Worm (Caenorhabditis elegans) whole organism, L4/young adult: ENCODE data around the gene R05H11.2.

ENCODE experiments used
- W03F9.2 ChIP-seq: fragments of 150-350 bp; optimal IDR thresholded peaks from 2 replicates; lab custom pipeline; 2014; ENCODE audit warnings: missing biosample characterization, missing genetic modification characterization
- dao-5 ChIP-seq: sonication (generic microtip); optimal IDR thresholded peaks from 2 replicates; lab custom pipeline; 2016; ENCODE audit warnings: missing genotype, missing genetic modification characterization, moderate library complexity, missing compliant biosample characterization
- him-1 ChIP-seq: sonication (generic microtip); optimal IDR thresholded peaks from 2 replicates; lab custom pipeline; 2016; ENCODE audit warnings: missing genotype, missing genetic modification reagents, missing genetic modification characterization, missing compliant biosample characterization

Gene R05H11.2

DNA sequence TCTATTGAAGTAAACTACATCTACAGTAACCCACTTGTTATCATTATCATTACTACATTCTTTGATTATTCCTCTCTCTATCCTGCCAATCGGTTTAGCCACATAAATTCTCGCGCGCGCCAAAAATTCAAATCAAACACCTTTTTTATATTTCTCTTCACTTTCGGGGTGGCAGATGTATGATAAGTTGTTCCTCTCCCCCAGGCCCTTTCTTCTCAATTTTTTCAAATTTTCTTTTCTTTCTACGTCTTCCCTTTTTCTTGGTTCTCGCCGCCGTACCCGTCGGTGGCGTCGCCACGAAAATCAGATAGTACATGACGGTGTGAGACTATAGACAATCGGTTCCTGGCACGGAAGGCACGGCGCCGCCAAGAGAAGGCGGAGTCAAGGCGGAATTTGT is at the start of gene R05H11.2:
Gene R05H11.2, plus strand, starts transcription at position 333 of the 400 bp plus-strand sequence.
- TF ChIP-seq him-1 (tag; lab: Kevin White, UChicago) (no peak), W03F9.2 (tag; lab: Kevin White, UChicago) (no peak)

DNA sequence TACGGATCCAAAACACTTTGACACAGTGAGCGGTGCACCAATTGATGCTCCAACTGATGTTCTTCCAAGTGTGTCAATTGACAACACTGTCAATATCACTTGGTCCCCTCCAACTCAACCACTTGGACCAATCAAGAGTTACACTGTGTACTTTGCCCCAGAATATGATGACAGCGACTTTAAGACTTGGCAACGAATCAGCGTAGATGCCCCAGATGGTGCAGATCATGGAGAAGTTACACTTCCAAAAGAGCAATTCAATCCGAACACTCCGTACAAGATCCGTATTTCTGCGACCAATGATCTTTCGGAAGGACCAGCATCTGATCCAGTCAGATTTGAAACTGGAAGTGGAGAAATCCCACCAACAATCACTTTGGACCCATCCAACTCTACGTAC is 45.5 kb upstream of the R05H11.2 start:
- TF ChIP-seq him-1 (tag; lab: Kevin White, UChicago), result no peak
- no peak for TF ChIP-seq dao-5 (tag; lab: Kevin White, UChicago)
- TF ChIP-seq W03F9.2 (tag; lab: Kevin White, UChicago), result no peak

DNA sequence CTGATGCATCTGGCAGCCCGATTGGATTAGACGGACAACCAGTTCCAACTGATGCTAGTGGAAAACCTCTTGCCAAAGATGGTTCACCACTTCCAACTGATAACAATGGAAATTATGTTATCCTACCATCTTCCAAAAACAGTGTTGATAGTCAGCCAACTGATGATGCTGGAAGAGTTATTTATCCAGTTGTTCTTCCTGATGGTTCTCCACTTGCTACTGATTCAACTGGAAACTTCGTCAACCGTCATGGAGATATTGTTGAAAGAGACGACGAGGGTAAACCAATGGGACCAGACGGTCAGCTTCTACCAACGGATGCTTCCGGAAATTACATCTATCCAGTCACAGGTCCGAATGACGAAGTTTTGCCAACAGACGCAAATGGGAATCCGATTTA is 41.3 kb upstream of the R05H11.2 start:
- no peak for TF ChIP-seq W03F9.2 (tag; lab: Kevin White, UChicago)
- TF ChIP-seq dao-5 (tag; lab: Kevin White, UChicago), result no peak
- no peak for TF ChIP-seq him-1 (tag; lab: Kevin White, UChicago)

DNA sequence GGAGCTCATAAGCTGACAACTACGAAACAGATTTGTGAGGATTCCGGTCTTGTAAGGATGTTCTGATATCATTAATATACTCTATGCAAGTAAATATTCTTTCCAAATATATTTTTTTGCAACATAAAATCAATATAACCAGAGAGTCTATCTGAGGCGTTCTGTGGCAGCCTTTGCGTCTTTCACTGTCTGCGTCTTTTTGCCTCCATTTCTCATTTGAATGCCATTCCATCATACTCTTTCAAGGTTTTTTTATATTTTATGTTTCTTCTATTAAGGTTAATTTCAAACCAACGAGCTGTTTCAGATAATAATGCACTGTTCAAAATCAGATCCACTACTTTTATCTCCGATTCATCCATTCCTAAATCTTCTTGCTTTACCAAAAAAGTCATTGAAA is 2.8 kb upstream of the R05H11.2 start, which contains the start of gene R05H11.1:
Gene R05H11.1, plus strand, starts transcription at position 301 of the 400 bp plus-strand sequence.
- no peak for TF ChIP-seq W03F9.2 (tag; lab: Kevin White, UChicago)
- no peak for TF ChIP-seq him-1 (tag; lab: Kevin White, UChicago)
- no peak for TF ChIP-seq dao-5 (tag; lab: Kevin White, UChicago)

DNA sequence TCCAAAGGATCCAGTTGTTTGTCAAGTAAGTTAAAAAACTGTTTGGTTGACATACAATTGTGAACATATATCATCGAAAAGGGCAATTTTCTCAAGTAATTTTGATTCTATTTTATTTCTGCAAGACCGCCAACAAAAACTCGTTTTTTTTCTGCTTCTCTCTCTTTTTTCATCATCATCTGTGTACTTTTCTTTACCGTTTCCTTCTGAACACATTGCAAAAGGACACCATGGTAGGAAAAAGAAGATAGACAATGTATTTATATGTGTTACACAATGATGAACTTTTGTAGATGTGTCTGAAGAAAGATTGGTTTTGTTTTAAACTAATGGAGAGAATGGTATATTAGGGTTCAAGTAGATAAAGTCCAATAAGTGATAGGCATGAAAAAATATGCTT is 809 bp downstream of the R05H11.2 start:
- TF ChIP-seq dao-5 (tag; lab: Kevin White, UChicago) (no peak), W03F9.2 (tag; lab: Kevin White, UChicago) (no peak), him-1 (tag; lab: Kevin White, UChicago) (no peak)

DNA sequence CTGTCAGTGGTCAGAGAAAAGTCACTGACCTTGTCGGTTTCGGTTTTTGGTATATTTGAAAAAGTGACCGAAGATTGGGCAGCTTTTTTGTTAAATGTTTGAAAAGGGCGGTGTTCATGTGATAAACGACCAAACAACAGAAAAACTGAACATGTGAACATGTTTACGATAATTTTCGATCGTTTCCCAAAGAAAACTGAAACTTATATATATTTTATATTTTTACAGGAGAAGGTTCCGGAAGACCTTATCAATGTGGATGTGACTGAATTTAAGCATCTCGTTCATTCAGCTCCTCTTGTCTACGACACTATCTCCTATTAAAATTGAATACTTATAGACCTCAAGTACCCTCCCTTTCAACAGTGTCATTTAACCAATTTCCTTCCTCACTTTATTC is 1.6 kb downstream of the R05H11.2 start:
- TF ChIP-seq W03F9.2 (tag; lab: Kevin White, UChicago) (no peak), dao-5 (tag; lab: Kevin White, UChicago) (no peak), him-1 (tag; lab: Kevin White, UChicago) (no peak)

DNA sequence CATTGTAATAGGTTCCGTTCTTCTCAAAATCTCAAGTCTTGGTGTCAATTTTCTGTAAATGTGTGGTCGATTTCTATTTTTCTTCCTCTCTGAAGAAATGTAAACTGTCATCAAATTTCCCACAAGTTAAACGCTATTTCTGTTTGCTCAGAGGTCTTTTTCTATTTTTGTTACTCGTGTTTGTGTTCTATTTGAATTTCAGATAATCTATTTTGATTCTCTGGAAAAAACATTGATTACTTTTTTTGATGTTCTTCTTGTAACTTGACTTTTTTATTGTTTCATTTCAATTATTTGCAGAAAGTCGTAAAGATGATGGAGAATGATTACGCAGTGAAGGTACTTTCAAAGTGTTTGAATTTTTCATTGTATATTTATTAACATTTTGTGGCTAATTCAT is 4.4 kb downstream of the R05H11.2 start, which contains the start of gene lim-8:
Gene lim-8, plus strand, starts transcription at position 301 of the 400 bp plus-strand sequence.
- TF ChIP-seq W03F9.2 (tag; lab: Kevin White, UChicago) (no peak), dao-5 (tag; lab: Kevin White, UChicago) (no peak), him-1 (tag; lab: Kevin White, UChicago) (no peak)

DNA sequence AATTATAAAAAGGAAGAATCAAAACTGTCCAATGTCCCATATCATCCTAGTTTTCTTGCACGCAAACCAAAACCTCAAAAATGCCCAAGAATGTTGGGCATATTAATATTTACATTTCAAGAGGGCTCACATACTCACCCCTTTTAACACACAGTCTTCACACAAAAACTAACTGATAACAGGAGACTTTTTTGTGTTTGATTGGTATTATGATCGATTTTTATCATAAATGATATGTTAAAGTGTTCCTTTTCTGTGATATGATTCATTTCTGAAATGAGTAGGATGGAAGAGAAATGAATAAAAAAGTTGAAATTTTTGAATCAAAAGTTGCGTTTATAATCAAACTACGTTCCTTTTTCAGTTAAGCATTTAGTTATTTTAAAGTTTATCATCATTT is 5.0 kb downstream of the R05H11.2 start:
- TF ChIP-seq W03F9.2 (tag; lab: Kevin White, UChicago), result no peak
- no peak for TF ChIP-seq him-1 (tag; lab: Kevin White, UChicago)
- TF ChIP-seq dao-5 (tag; lab: Kevin White, UChicago), result no peak

DNA sequence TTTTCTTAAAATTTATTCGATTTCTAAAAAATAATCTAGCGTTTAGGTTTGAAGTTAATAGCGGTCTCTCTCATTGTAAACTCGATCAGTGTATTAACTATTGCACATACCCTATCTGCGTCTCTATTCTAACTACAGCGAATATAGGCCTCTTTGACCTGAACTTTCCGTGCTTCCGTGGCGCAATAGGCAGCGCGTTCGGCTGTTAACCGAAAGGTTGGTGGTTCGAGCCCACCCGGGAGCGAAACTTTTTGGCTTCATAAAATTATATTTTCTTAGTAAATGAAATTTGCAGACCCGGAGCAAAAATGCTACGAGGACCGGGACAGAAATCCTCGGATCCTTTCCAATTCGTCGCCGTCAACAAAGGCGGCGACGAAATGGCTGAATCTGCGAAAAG is 7.3 kb downstream of the R05H11.2 start:
- TF ChIP-seq him-1 (tag; lab: Kevin White, UChicago) (no peak), dao-5 (tag; lab: Kevin White, UChicago) (no peak), W03F9.2 (tag; lab: Kevin White, UChicago) (no peak)

DNA sequence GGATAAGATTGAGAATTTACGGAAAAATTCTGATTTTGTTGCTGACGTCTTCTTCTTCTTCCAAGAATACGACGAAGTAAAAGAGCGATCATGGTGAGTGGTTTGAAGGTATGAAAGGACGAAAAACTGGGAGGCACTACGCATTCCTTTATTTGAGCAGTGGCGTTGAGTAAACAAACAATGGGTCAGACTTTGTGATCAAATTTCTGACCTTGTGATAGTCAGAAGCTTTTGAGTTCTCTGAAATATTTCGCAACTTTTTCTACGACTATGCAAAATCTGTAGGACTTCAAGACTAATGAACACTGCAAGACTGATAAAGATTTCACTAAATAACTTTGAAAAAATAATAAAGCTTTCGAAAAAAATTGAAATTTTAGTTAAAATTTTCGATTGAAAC is 18.8 kb downstream of the R05H11.2 start, which contains the start of gene F28F5.4:
Gene F28F5.4, minus strand, starts transcription at position 104 of the 400 bp plus-strand sequence.
- TF ChIP-seq him-1 (tag; lab: Kevin White, UChicago), result no peak
- TF ChIP-seq dao-5 (tag; lab: Kevin White, UChicago), result no peak

DNA sequence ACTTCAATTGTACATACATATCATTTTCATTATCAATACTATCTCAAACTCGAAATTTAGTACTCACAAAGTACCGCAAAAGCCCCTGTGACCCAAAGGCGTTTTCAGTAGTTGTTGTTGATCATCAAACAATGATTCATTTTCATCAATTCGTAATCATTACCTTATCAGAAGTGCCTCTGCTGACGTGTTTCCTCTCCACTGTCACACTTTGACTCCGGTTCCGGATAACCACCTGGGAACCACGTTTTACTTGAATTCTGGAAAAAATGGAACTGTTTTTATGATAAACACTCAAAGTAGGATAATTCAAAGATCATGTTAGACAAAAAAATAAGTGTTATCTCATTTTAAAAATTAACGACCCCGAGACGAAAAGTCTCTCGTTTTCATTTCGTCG is 19.9 kb downstream of the R05H11.2 start:
- TF ChIP-seq W03F9.2 (tag; lab: Kevin White, UChicago) (no peak), him-1 (tag; lab: Kevin White, UChicago) (no peak), dao-5 (tag; lab: Kevin White, UChicago) (no peak)

DNA sequence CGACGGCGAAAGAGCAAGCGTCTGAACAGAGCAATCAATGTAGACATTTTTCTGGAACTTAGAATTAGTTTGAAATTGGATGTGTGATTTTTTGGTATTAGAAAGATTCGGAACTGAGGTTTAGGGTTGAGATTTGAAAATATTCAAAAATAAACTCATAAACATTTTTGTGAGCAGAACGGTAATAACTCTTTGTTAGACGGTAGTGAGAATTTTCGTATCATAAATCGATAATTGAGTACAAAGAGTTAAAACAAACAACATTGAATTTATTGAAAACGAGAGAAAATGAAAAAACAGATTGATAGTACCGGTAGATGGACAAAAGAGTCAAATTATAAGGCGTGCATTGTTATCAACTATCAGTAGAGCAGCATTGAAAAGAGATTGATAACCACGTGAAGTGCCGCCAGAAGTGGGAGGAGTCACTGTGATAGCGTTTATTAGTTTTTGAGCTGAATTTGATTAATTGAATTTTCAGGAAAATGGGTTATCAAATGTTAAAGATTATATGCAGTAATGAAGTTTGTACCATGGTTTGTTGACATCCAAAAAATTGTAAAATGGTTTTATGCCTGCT is 21.3 kb downstream of the R05H11.2 start, which contains the start of gene F28F5.6:
Gene F28F5.6, minus strand, starts transcription at position 51 of the 580 bp plus-strand sequence.
- TF ChIP-seq W03F9.2 (tag; lab: Kevin White, UChicago) (no peak), dao-5 (tag; lab: Kevin White, UChicago) (no peak), him-1 (tag; lab: Kevin White, UChicago) (no peak)

DNA sequence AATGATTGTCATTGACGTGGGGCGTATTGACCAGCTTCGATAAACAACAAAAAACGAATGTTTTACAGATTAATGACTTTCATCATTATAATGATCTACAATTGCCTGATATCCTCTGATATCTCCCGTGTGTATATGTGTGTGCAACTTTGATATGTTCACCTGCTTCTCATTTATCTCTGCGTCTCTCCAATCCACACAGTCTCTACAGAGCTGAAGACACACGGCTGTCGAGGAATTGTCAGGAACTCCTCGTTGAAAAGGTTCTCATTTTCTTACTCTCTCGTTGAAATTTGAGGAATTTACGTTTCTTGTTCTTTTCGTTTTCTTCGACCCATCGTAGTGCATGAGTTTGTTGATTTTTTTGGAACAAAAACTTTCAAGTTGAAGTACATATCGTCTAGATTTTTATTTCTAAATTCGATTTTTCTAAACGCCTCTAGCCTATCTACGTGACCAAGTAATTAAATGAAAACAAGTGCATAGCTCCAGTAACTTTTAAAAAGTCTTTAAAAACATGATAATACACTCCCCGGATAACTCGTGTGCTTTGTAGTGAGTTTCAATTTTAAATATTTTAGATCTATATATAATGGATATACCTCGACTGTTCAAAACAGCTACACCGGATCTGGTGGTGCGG is 22.4 kb downstream of the R05H11.2 start, which contains the start of gene ten-1:
Gene ten-1, plus strand, starts transcription at position 593 of the 643 bp plus-strand sequence.
- TF ChIP-seq W03F9.2 (tag; lab: Kevin White, UChicago) (no peak), him-1 (tag; lab: Kevin White, UChicago) (no peak), dao-5 (tag; lab: Kevin White, UChicago) (no peak)

DNA sequence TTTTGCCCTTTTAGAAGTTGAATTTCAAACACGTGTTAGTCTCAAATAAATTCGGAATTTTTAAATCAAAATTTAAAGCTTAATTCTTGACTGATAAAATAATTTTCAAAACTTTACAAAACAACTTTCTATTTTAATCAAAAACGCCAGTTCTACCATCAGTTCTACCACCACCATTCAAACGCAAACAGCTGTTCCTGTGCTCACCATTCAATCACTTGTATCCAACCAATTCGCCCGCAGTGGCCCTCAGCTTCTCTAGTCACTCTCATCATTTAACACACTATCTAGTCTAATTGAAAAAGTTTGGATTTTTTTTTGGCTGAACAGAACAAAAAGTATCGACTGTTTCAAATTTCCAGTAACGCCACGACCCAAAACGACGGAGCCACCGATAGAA is 24.7 kb downstream of the R05H11.2 start:
- TF ChIP-seq dao-5 (tag; lab: Kevin White, UChicago), result no peak
- no peak for TF ChIP-seq W03F9.2 (tag; lab: Kevin White, UChicago)
- no peak for TF ChIP-seq him-1 (tag; lab: Kevin White, UChicago)
